Fruit fly (Drosophila melanogaster) whole organism, embryonic: ENCODE data around the gene ImpE1.
A peak's percentile ranks its signal among the peaks of the same experiment; 100 is the strongest.

Experiments
- CG10209 ChIP-seq: fragments of 200-800 bp; sonication (Bioruptor generic); optimal IDR thresholded peaks from 3 replicates; lab custom pipeline; 2017; ENCODE audit warnings: missing biosample characterization, mild to moderate bottlenecking, missing genetic modification characterization, missing genetic modification reagents
- CG11456 ChIP-seq: fragments of 200-800 bp; sonication (Bioruptor generic); IDR thresholded peaks from 3 replicates; pipeline ENCODE4 v1.3.6; 2022; ENCODE audit warnings: missing biosample characterization, missing genetic modification characterization
- CG13296 ChIP-seq: fragments of 200-800 bp; sonication (Bioruptor generic); optimal IDR thresholded peaks from 3 replicates; lab custom pipeline; 2018; ENCODE audit warnings: missing biosample characterization, mild to moderate bottlenecking, missing genetic modification characterization
- CG13624 ChIP-seq: fragments of 200-800 bp; sonication (Bioruptor generic); optimal IDR thresholded peaks from 2 replicates; lab custom pipeline; 2016; ENCODE audit warnings: missing biosample characterization, missing genetic modification characterization
- CG15479 ChIP-seq: fragments of 200-800 bp; sonication (Bioruptor generic); optimal IDR thresholded peaks from 3 replicates; lab custom pipeline; 2019; ENCODE audit warnings: missing biosample characterization, mild to moderate bottlenecking, missing genetic modification characterization, moderate library complexity
- CG1603 ChIP-seq: fragments of 200-800 bp; sonication (Bioruptor generic); optimal IDR thresholded peaks from 2 replicates; lab custom pipeline; 2019; ENCODE audit warnings: missing biosample characterization, mild to moderate bottlenecking, missing genetic modification characterization, moderate library complexity
- CG17829 ChIP-seq: fragments of 200-800 bp; optimal IDR thresholded peaks from 2 replicates; lab custom pipeline; 2019; ENCODE audit warnings: missing biosample characterization, mild to moderate bottlenecking, missing genetic modification characterization, moderate library complexity
- CG2202 ChIP-seq: fragments of 200-800 bp; sonication (Bioruptor generic); optimal IDR thresholded peaks from 2 replicates; lab custom pipeline; 2018; ENCODE audit warnings: missing biosample characterization, mild to moderate bottlenecking, missing genetic modification characterization
- CG2678 ChIP-seq: fragments of 200-800 bp; sonication (Bioruptor generic); optimal IDR thresholded peaks from 3 replicates; lab custom pipeline; 2019; ENCODE audit warnings: missing biosample characterization, mild to moderate bottlenecking, missing genetic modification characterization, moderate library complexity
- CG3281 ChIP-seq: fragments of 200-800 bp; sonication (Bioruptor generic); optimal IDR thresholded peaks from 3 replicates; lab custom pipeline; 2017; ENCODE audit warnings: missing biosample characterization, mild to moderate bottlenecking, missing genetic modification characterization
- CG42726 ChIP-seq: fragments of 200-800 bp; sonication (Bioruptor generic); IDR thresholded peaks from 2 replicates; pipeline ENCODE4 v1.3.6; 2022; ENCODE audit warnings: missing biosample characterization, missing genetic modification characterization; ENCODE audit not compliant: partially characterized antibody
- CG6654 ChIP-seq: fragments of 200-800 bp; sonication (Bioruptor generic); optimal IDR thresholded peaks from 2 replicates; lab custom pipeline; 2017; ENCODE audit warnings: missing biosample characterization, mild to moderate bottlenecking, missing genetic modification characterization
- CG6765 ChIP-seq: fragments of 200-800 bp; sonication (Bioruptor generic); optimal IDR thresholded peaks from 3 replicates; lab custom pipeline; 2017; ENCODE audit warnings: missing biosample characterization, mild to moderate bottlenecking, missing genetic modification characterization
- CG6791 ChIP-seq: fragments of 200-800 bp; sonication (Bioruptor generic); IDR thresholded peaks from 3 replicates; pipeline ENCODE4 v1.3.6; 2022; ENCODE audit warnings: missing biosample characterization, missing genetic modification characterization; ENCODE audit not compliant: partially characterized antibody
- CG7928 ChIP-seq: fragments of 200-800 bp; sonication (Bioruptor generic); optimal IDR thresholded peaks from 2 replicates; lab custom pipeline; 2017; ENCODE audit warnings: missing biosample characterization, mild to moderate bottlenecking, missing genetic modification characterization
- Dll ChIP-seq: fragments of 200-800 bp; sonication (Bioruptor generic); IDR thresholded peaks from 4 replicates; pipeline ENCODE4 v1.3.6; 2022; ENCODE audit warnings: missing biosample characterization, missing genetic modification characterization; ENCODE audit not compliant: partially characterized antibody
- Doc3 ChIP-seq: fragments of 200-800 bp; sonication (Bioruptor generic); IDR thresholded peaks from 3 replicates; pipeline ENCODE4 v1.3.6; 2022; ENCODE audit warnings: missing biosample characterization, missing genetic modification characterization; ENCODE audit not compliant: partially characterized antibody
- Dp ChIP-seq: fragments of 200-800 bp; sonication (Bioruptor generic); optimal IDR thresholded peaks from 2 replicates; lab custom pipeline; 2018; ENCODE audit warnings: missing biosample characterization, mild to moderate bottlenecking, missing genetic modification characterization, moderate library complexity
- E2f2 ChIP-seq: fragments of 200-800 bp; sonication (Bioruptor generic); IDR thresholded peaks from 2 replicates; pipeline ENCODE4 v1.3.6; 2022; ENCODE audit warnings: missing biosample characterization, missing genetic modification characterization
- Hand ChIP-seq: fragments of 200-800 bp; sonication (Bioruptor generic); optimal IDR thresholded peaks from 2 replicates; lab custom pipeline; 2017; ENCODE audit warnings: mild to moderate bottlenecking, missing biosample characterization, missing genetic modification reagents, missing genetic modification characterization
- Myb ChIP-seq: fragments of 200-800 bp; sonication (Bioruptor generic); optimal IDR thresholded peaks from 2 replicates; lab custom pipeline; 2016; ENCODE audit warnings: missing biosample characterization, missing genetic modification characterization
- NC2β ChIP-seq: fragments of 200-800 bp; sonication (Bioruptor generic); optimal IDR thresholded peaks from 2 replicates; lab custom pipeline; 2016; ENCODE audit warnings: missing biosample characterization, missing genetic modification characterization
- ap ChIP-seq: fragments of 200-800 bp; sonication (Bioruptor generic); IDR thresholded peaks from 2 replicates; pipeline ENCODE4 v1.3.6; 2022; ENCODE audit warnings: missing biosample characterization, missing genetic modification characterization
- bbx ChIP-seq: fragments of 200-800 bp; sonication (Bioruptor generic); IDR thresholded peaks from 2 replicates; pipeline ENCODE4 v1.3.6; 2022; ENCODE audit warnings: missing biosample characterization, missing genetic modification characterization; ENCODE audit not compliant: partially characterized antibody
- chinmo ChIP-seq: fragments of 200-800 bp; sonication (Bioruptor generic); IDR thresholded peaks from 4 replicates; pipeline ENCODE4 v1.3.6; 2022; ENCODE audit warnings: missing biosample characterization, missing genetic modification characterization; ENCODE audit not compliant: partially characterized antibody
- croc ChIP-seq: fragments of 200-800 bp; sonication (Bioruptor generic); conservative IDR thresholded peaks from 3 replicates; pipeline ENCODE4 v1.3.6; 2022; ENCODE audit warnings: missing biosample characterization, missing genetic modification characterization
- crol ChIP-seq: fragments of 200-800 bp; sonication (Bioruptor generic); IDR thresholded peaks from 2 replicates; pipeline ENCODE4 v1.3.6; 2022; ENCODE audit warnings: missing biosample characterization, missing genetic modification characterization
- dan ChIP-seq: fragments of 200-800 bp; sonication (Bioruptor generic); IDR thresholded peaks from 2 replicates; pipeline ENCODE4 v1.3.6; 2022; ENCODE audit warnings: missing biosample characterization, missing genetic modification characterization
- danr ChIP-seq: fragments of 200-800 bp; sonication (Bioruptor generic); IDR thresholded peaks from 2 replicates; pipeline ENCODE4 v1.3.6; 2022; ENCODE audit warnings: missing biosample characterization, missing genetic modification characterization
- ewg ChIP-seq: fragments of 200-800 bp; sonication (Bioruptor generic); optimal IDR thresholded peaks from 3 replicates; lab custom pipeline; 2017; ENCODE audit warnings: mild to moderate bottlenecking, missing biosample characterization, missing genetic modification reagents, missing genetic modification characterization
- fru ChIP-seq: fragments of >200 bp; optimal IDR thresholded peaks from 2 replicates; lab custom pipeline; 2017
- fu2 ChIP-seq: fragments of 200-800 bp; sonication (Bioruptor generic); optimal IDR thresholded peaks from 2 replicates; lab custom pipeline; 2016; ENCODE audit warnings: missing biosample characterization, missing genetic modification characterization
- ham ChIP-seq: fragments of 200-800 bp; sonication (Bioruptor generic); IDR thresholded peaks from 2 replicates; pipeline ENCODE4 v1.3.6; 2022; ENCODE audit warnings: missing biosample characterization, missing genetic modification characterization
- jumu ChIP-seq: fragments of 200-800 bp; sonication (Bioruptor generic); optimal IDR thresholded peaks from 3 replicates; lab custom pipeline; 2016; ENCODE audit warnings: missing biosample characterization, missing genetic modification characterization
- lab ChIP-seq: fragments of 200-800 bp; sonication (Bioruptor generic); optimal IDR thresholded peaks from 3 replicates; lab custom pipeline; 2017; ENCODE audit warnings: missing biosample characterization, missing genetic modification characterization, mild to moderate bottlenecking, moderate library complexity, missing genetic modification reagents
- lola ChIP-seq, 3 experiments: fragments of >200 bp in 2 of 3; fragments of 200-800 bp in 1 of 3; sonication (Bioruptor generic) in 1 of 3; optimal IDR thresholded peaks; 2 replicates each; lab custom pipeline; 2017 to 2019; ENCODE audit warnings: missing biosample characterization in 3 of 3, missing genetic modification characterization in 3 of 3, mild to moderate bottlenecking in 1 of 3, moderate library complexity in 1 of 3
- mld ChIP-seq: fragments of 200-800 bp; sonication (Bioruptor generic); IDR thresholded peaks from 3 replicates; pipeline ENCODE4 v1.3.6; 2022; ENCODE audit warnings: missing biosample characterization, missing genetic modification characterization; ENCODE audit not compliant: partially characterized antibody
- nmo ChIP-seq: fragments of 200-800 bp; sonication (Bioruptor generic); optimal IDR thresholded peaks from 2 replicates; lab custom pipeline; 2018; ENCODE audit warnings: missing biosample characterization, mild to moderate bottlenecking, missing genetic modification characterization, moderate library complexity
- pan ChIP-seq, 4 experiments: fragments of >200 bp in 3 of 4; fragments of 200-800 bp in 1 of 4; sonication (Bioruptor generic) in 1 of 4; optimal IDR thresholded peaks in 3 of 4; IDR thresholded peaks in 1 of 4; 2 replicates each; pipeline versions ENCODE4 v1.3.6 to Lab custom; 2017 to 2022; ENCODE audit warnings: missing biosample characterization in 2 of 4, missing genetic modification characterization in 2 of 4, mixed read lengths in 1 of 4
- pho ChIP-seq: fragments of 200-800 bp; sonication (Bioruptor generic); optimal IDR thresholded peaks from 2 replicates; lab custom pipeline; 2016; ENCODE audit warnings: missing biosample characterization, missing genetic modification characterization
- schlank ChIP-seq: fragments of 200-800 bp; sonication (Bioruptor generic); optimal IDR thresholded peaks from 2 replicates; lab custom pipeline; 2018; ENCODE audit warnings: missing biosample characterization, mild to moderate bottlenecking, missing genetic modification characterization
- scrt ChIP-seq: fragments of 200-800 bp; sonication (Bioruptor generic); optimal IDR thresholded peaks from 2 replicates; lab custom pipeline; 2018; ENCODE audit warnings: missing biosample characterization, mild to moderate bottlenecking, missing genetic modification characterization, moderate library complexity
- sisA ChIP-seq: fragments of 200-800 bp; sonication (Bioruptor generic); IDR thresholded peaks from 2 replicates; pipeline ENCODE4 v1.3.6; 2022; ENCODE audit warnings: missing biosample characterization, missing genetic modification characterization
- slp2 ChIP-seq: fragments of 200-800 bp; sonication (Bioruptor generic); optimal IDR thresholded peaks from 2 replicates; lab custom pipeline; 2016; ENCODE audit warnings: missing biosample characterization, missing genetic modification characterization
- so ChIP-seq: fragments of 200-800 bp; sonication (Bioruptor generic); IDR thresholded peaks from 3 replicates; pipeline ENCODE4 v1.3.6; 2022; ENCODE audit warnings: missing biosample characterization, missing genetic modification characterization
- zf30C ChIP-seq: fragments of 200-800 bp; sonication (Bioruptor generic); optimal IDR thresholded peaks from 3 replicates; lab custom pipeline; 2018; ENCODE audit warnings: missing biosample characterization, mild to moderate bottlenecking, missing genetic modification characterization
- zfh2 ChIP-seq: fragments of 200-800 bp; sonication (Bioruptor generic); optimal IDR thresholded peaks from 2 replicates; lab custom pipeline; 2016; ENCODE audit warnings: missing biosample characterization, missing genetic modification characterization

Gene ImpE1

dm6 chr3L:8340264-8341095 lies 31.7 kb upstream of the ImpE1 start, which contains the start of the genes Prim1 and CG7083 (continued):
- 0 out of 4 replicates have a peak, but pooled peaks have one; percentile 49 for TF ChIP-seq Dll (GFP tag; lab: Robert Waterston, UW)
- TF ChIP-seq pan (optimal IDR thresholded peaks at IDR 0.05; lab: Kevin White, UChicago) = no peak
- TF ChIP-seq pan (GFP tag; optimal IDR thresholded peaks at IDR 0.05 in 1 of 2, IDR thresholded peaks at IDR 0.05 in 1 of 2) = peak in 1 of 2 experiments; percentile 64
- TF ChIP-seq pho (GFP tag; lab: Kevin White, UChicago) = peak; percentile 71
- peak; percentile 87 for TF ChIP-seq CG1603 (tag; lab: Kevin White, UChicago)
- no peak for TF ChIP-seq schlank (tag; lab: Kevin White, UChicago)
- TF ChIP-seq Doc3 (GFP tag; lab: Robert Waterston, UW) = peak; percentile 34; the same call in 1 of the 3 replicates
- TF ChIP-seq CG10209 = peak; percentile 62
- peak; percentile 55 for TF ChIP-seq nmo
- TF ChIP-seq Hand = no peak
- TF ChIP-seq ewg = peak; percentile 54
- no peak for TF ChIP-seq ham (GFP tag; lab: Robert Waterston, UW)
- TF ChIP-seq dan (GFP tag; lab: Robert Waterston, UW) = no peak
- TF ChIP-seq CG42726 (GFP tag; lab: Robert Waterston, UW) = no peak
- TF ChIP-seq CG15479 (GFP tag; lab: Kevin White, UChicago) = peak; percentile 33
- peak; percentile 59 for TF ChIP-seq CG17829 (tag; lab: Kevin White, UChicago)
- peak; percentile 55 for TF ChIP-seq slp2
- no peak for TF ChIP-seq ap (GFP tag; lab: Robert Waterston, UW)
- no peak for TF ChIP-seq danr (GFP tag; lab: Robert Waterston, UW)
- no peak for TF ChIP-seq chinmo
- no peak for TF ChIP-seq croc (GFP tag; lab: Robert Waterston, UW)
- no peak for TF ChIP-seq zf30C (GFP tag; lab: Kevin White, UChicago)
- TF ChIP-seq so (GFP tag; lab: Robert Waterston, UW) = no peak
- peak; percentile 75 for TF ChIP-seq scrt (GFP tag; lab: Kevin White, UChicago)
- 0 out of 3 replicates have a peak, but pooled peaks have one; percentile 31 for TF ChIP-seq mld (GFP tag; lab: Robert Waterston, UW)
- TF ChIP-seq CG11456 (GFP tag; lab: Robert Waterston, UW) = 0 out of 3 replicates have a peak, but pooled peaks have one; percentile 8
- TF ChIP-seq jumu = peak; percentile 64
- no peak for TF ChIP-seq CG2678 (tag; lab: Kevin White, UChicago)
- peak; percentile 53 for TF ChIP-seq CG13296 (GFP tag; lab: Kevin White, UChicago)
- TF ChIP-seq Dp (GFP tag; lab: Kevin White, UChicago) = peak; percentile 81
- peak; percentile 57 for TF ChIP-seq zfh2 (GFP tag; lab: Kevin White, UChicago)
- peak; percentile 46 for TF ChIP-seq NC2β (GFP tag; lab: Kevin White, UChicago)
- TF ChIP-seq CG13624 (GFP tag; lab: Kevin White, UChicago) = peak; percentile 97
- TF ChIP-seq lab (GFP tag; lab: Kevin White, UChicago) = peak; percentile 67
- peak; percentile 3 for TF ChIP-seq CG6765 (GFP tag; lab: Kevin White, UChicago)
- TF ChIP-seq crol = no peak
- peak; percentile 55 for TF ChIP-seq Myb (GFP tag; lab: Kevin White, UChicago)
- peak; percentile 82 for TF ChIP-seq E2f2 (GFP tag; lab: Robert Waterston, UW)
- TF ChIP-seq fu2 (GFP tag; lab: Kevin White, UChicago) = peak; percentile 32
- peak; percentile 69 for TF ChIP-seq CG3281 (GFP tag; lab: Kevin White, UChicago)
- 0 out of 2 replicates have a peak, but pooled peaks have one; percentile 22 for TF ChIP-seq sisA (GFP tag; lab: Robert Waterston, UW)
- TF ChIP-seq CG6791 (GFP tag; lab: Robert Waterston, UW) = no peak
- peak in 1 of 3 experiments; percentile 55 for TF ChIP-seq lola (GFP tag; optimal IDR thresholded peaks at IDR 0.05; lab: Kevin White, UChicago)
- TF ChIP-seq bbx (GFP tag; lab: Robert Waterston, UW) = peak; percentile 45
- no peak for TF ChIP-seq fru (lab: Kevin White, UChicago)
- TF ChIP-seq CG7928 (GFP tag; lab: Kevin White, UChicago) = peak; percentile 10
- no peak for TF ChIP-seq CG6654 (GFP tag; lab: Kevin White, UChicago)
- peak; percentile 24 for TF ChIP-seq CG2202 (tag; lab: Kevin White, UChicago)
